Worm (Caenorhabditis elegans) whole organism, young adult: Measurements from ENCODE around the gene hex-1.

Experiments used
- Y56A3A.18 ChIP-seq: fragments of 200-800 bp; sonication (Bioruptor generic); IDR thresholded peaks from 2 replicates; pipeline ENCODE4 v1.3.6; 2022; ENCODE audit warnings: missing genetic modification reagents, missing genetic modification characterization, missing compliant biosample characterization
- egl-18 ChIP-seq: fragments of 200-800 bp; sonication (Bioruptor generic); IDR thresholded peaks from 2 replicates; pipeline ENCODE4 v1.3.6; 2022; ENCODE audit warnings: missing genetic modification reagents, missing genetic modification characterization, missing compliant biosample characterization
- lin-35 ChIP-seq, 3 experiments: fragments of 150-350 bp in 2 of 3; sonication (generic microtip) in 1 of 3; optimal IDR thresholded peaks; 2 replicates each; lab custom pipeline; 2014 to 2018; ENCODE audit warnings: missing biosample characterization in 3 of 3, missing genetic modification characterization in 3 of 3, missing genetic modification reagents in 3 of 3
- madf-6 ChIP-seq: fragments of 200-800 bp; sonication (Bioruptor generic); IDR thresholded peaks from 2 replicates; pipeline ENCODE4 v1.3.6; 2022; ENCODE audit warnings: missing genetic modification reagents, missing genetic modification characterization, missing compliant biosample characterization
- nhr-120 ChIP-seq: fragments of 200-800 bp; sonication (Bioruptor generic); IDR thresholded peaks from 2 replicates; pipeline ENCODE4 v1.3.6; 2022; ENCODE audit warnings: missing genetic modification characterization, missing compliant biosample characterization
- pbrm-1 ChIP-seq: fragments of 200-800 bp; sonication (Bioruptor generic); IDR thresholded peaks from 2 replicates; pipeline ENCODE4 v1.3.6; 2022; ENCODE audit warnings: missing genetic modification reagents, missing genetic modification characterization, missing compliant biosample characterization
- somi-1 ChIP-seq: fragments of 200-800 bp; sonication (Bioruptor generic); optimal IDR thresholded peaks from 2 replicates; lab custom pipeline; 2018; ENCODE audit warnings: mild to moderate bottlenecking, missing genetic modification characterization, missing compliant biosample characterization
- unc-62 ChIP-seq: fragments of 150-350 bp; optimal IDR thresholded peaks from 2 replicates; lab custom pipeline; 2014; ENCODE audit warnings: missing biosample characterization, missing genetic modification reagents, missing genetic modification characterization
- ztf-22 ChIP-seq: fragments of 200-800 bp; sonication (Bioruptor generic); optimal IDR thresholded peaks from 2 replicates; lab custom pipeline; 2018; ENCODE audit warnings: mild to moderate bottlenecking, missing genetic modification characterization, moderate library complexity, missing compliant biosample characterization

- TF ChIP-seq egl-18 (GFP tag; lab: Robert Waterston, UW) (no peak), somi-1 (GFP tag; lab: Kevin White, UChicago) (no peak), unc-62 (GFP tag; lab: Kevin White, UChicago) (no peak), nhr-120 (no peak), pbrm-1 (GFP tag; lab: Robert Waterston, UW) (no peak), madf-6 (GFP tag; lab: Robert Waterston, UW) (no peak), ztf-22 (no peak), lin-35 (GFP tag; optimal IDR thresholded peaks at IDR 0.05; lab: Kevin White, UChicago) (no peak), Y56A3A.18 (no peak)
These were observed 10.4 kb downstream of the hex-1 start for ce11 chrX:2231346-2231745.
